Fruit fly (Drosophila melanogaster): ENCODE data around the gene EndoA.
A peak's percentile ranks its signal among the peaks of the same experiment; 100 is the strongest.

EndoA gene

DNA sequence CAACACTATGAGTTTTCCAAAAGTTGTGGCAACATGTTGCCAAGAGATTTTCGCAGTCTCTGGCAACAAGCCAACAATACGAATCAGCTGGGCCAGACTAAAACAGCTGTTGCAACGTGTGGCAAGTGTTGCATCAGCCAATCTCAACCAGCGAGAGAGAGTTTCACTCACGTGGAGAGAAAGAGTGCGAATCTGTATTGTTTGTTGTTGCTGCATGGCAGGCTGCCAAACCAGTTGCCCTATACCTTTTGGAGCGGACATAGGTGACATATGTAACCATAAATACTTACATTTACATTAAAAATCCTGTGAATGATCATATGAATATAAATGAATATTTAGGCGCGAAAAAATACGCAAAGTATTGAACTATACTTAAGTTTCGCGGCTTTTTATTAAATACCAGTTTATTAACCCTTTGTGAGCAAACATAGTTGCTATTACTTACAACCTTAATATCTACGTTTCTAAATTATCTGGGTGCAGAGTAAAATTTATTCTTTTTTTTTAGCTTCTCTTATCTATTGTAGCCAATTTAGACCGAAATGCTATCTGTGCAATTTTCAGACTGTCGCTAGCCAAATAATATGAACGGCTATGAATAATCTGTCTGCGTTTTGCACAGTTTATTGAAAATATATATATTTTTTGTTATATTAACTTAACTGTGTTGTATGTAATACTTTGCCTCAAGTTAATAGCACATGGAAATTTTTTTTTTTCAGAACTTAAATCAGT lies 7.6 kb downstream of the EndoA start (continued):
- TF ChIP-seq Sp1 (GFP tag; optimal IDR thresholded peaks at IDR 0.05) (peak; percentile 40), N (GFP tag; optimal IDR thresholded peaks at IDR 0.05) (no peak), h (GFP tag; optimal IDR thresholded peaks at IDR 0.05) (peak; percentile 82), jim (GFP tag; optimal IDR thresholded peaks at IDR 0.05) (no peak), CrebA (GFP tag; optimal IDR thresholded peaks at IDR 0.05; ENCODE audit: borderline replicate concordance) (no peak), Dif (GFP tag; optimal IDR thresholded peaks at IDR 0.05; ENCODE audit: partially characterized antibody) (peak; percentile 66), brk (GFP tag; optimal IDR thresholded peaks at IDR 0.05) (peak; percentile 19)

DNA sequence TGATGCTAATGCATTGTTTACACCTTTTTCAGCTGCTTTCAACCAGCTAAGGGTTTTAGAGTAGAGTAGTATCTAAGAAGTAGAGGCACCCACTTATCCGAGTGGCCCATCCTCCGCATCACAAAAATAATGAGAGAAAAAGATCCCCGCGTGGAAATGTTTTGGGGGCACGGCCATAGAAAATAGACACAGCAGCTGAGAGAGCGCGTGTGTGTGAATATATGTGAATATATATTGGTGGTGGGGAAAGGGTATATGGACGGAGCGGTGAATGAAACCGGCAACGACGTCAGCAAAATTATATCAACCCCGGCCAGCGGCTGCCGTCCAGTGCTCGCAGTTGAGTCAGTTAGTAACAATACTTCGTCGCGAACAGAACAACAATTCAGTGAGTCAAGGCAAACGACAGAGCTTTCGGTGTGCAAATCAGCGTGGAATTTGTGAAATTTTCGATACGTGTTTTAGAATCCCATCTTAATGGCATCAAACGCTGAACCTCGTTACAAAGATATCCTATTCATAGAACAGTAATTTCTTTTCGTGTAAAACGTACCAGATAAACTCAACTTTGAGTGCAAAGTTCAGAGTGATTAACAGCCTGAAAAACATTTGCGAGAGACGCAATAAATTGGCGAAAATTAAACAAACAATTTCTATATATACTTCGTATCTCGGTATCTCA lies 8.3 kb downstream of the EndoA start, which contains the start of gene Xrp1:
Gene Xrp1, plus strand, starts transcription at position 375 of the 682 bp plus-strand sequence.
- TF ChIP-seq OdsH (GFP tag; optimal IDR thresholded peaks at IDR 0.05) (peak; percentile 19), Rel (GFP tag; optimal IDR thresholded peaks at IDR 0.05) (no peak), Rel (tag; optimal IDR thresholded peaks at IDR 0.05) (peak; percentile 76), Hr83 (GFP tag; optimal IDR thresholded peaks at IDR 0.05; ENCODE audit: poor library complexity, severe bottlenecking) (peak; percentile 22), fru (GFP tag; optimal IDR thresholded peaks at IDR 0.05) (peak; percentile 56), lola (GFP tag; optimal IDR thresholded peaks at IDR 0.05) (no peak), Hnf4 (GFP tag; optimal IDR thresholded peaks at IDR 0.05) (peak; percentile 22), Vsx2 (GFP tag; optimal IDR thresholded peaks at IDR 0.05; ENCODE audit: partially characterized antibody) (peak; percentile 22), ey (GFP tag; optimal IDR thresholded peaks at IDR 0.05) (peak; percentile 8), Dif (GFP tag; optimal IDR thresholded peaks at IDR 0.05; ENCODE audit: partially characterized antibody) (peak; percentile 7), rgr (GFP tag; optimal IDR thresholded peaks at IDR 0.05) (peak; percentile 2), foxo (GFP tag; optimal IDR thresholded peaks at IDR 0.05) (peak in 1 of 2 experiments; percentile 31), sage (GFP tag; optimal IDR thresholded peaks at IDR 0.05) (no peak), Jra (GFP tag; optimal IDR thresholded peaks at IDR 0.05) (peak; percentile 48), tai (GFP tag; optimal IDR thresholded peaks at IDR 0.05) (no peak), Sp1 (GFP tag; optimal IDR thresholded peaks at IDR 0.05) (peak; percentile 28), br (GFP tag; optimal IDR thresholded peaks at IDR 0.05) (peak; percentile 39)

dm6 chr3R:18915644-18916194 lies 9.3 kb downstream of the EndoA start:
- TF ChIP-seq lola (GFP tag; optimal IDR thresholded peaks at IDR 0.05) = no peak
- TF ChIP-seq psq (GFP tag; optimal IDR thresholded peaks at IDR 0.05) = no peak
- TF ChIP-seq foxo (GFP tag; optimal IDR thresholded peaks at IDR 0.05) = no peak
- TF ChIP-seq CG9705 (GFP tag; optimal IDR thresholded peaks at IDR 0.05) = no peak
- no peak for TF ChIP-seq Hr78 (GFP tag; optimal IDR thresholded peaks at IDR 0.05)
- no peak for TF ChIP-seq GATAd (GFP tag; optimal IDR thresholded peaks at IDR 0.05)
- no peak for TF ChIP-seq Dfd (GFP tag; optimal IDR thresholded peaks at IDR 0.05)
- TF ChIP-seq Jra (GFP tag; optimal IDR thresholded peaks at IDR 0.05) = no peak
- TF ChIP-seq Mio (GFP tag; optimal IDR thresholded peaks at IDR 0.05) = no peak
- no peak for TF ChIP-seq Sp1 (GFP tag; optimal IDR thresholded peaks at IDR 0.05)
- TF ChIP-seq N (GFP tag; optimal IDR thresholded peaks at IDR 0.05) = no peak
- no peak for TF ChIP-seq rgr (GFP tag; optimal IDR thresholded peaks at IDR 0.05)
- TF ChIP-seq br (GFP tag; optimal IDR thresholded peaks at IDR 0.05) = no peak
- no peak for TF ChIP-seq Myc (optimal IDR thresholded peaks at IDR 0.05)

dm6 chr3R:18916715-18917253 lies 10.4 kb downstream of the EndoA start:
- TF ChIP-seq Myc (optimal IDR thresholded peaks at IDR 0.05) (no peak), lola (GFP tag; optimal IDR thresholded peaks at IDR 0.05) (no peak), GATAd (GFP tag; optimal IDR thresholded peaks at IDR 0.05) (no peak), fru (GFP tag; optimal IDR thresholded peaks at IDR 0.05) (peak; percentile 50), dmrt93B (GFP tag; optimal IDR thresholded peaks at IDR 0.05) (no peak), CG32264 (GFP tag; optimal IDR thresholded peaks at IDR 0.05) (no peak), Hr83 (GFP tag; optimal IDR thresholded peaks at IDR 0.05; ENCODE audit: poor library complexity, severe bottlenecking) (no peak), dl (GFP tag; optimal IDR thresholded peaks at IDR 0.05; ENCODE audit: insufficient read depth in 1 of 2, partially characterized antibody in 2 of 2) (peak in 1 of 2 experiments; percentile 56), Hr78 (GFP tag; optimal IDR thresholded peaks at IDR 0.05) (no peak), rgr (GFP tag; optimal IDR thresholded peaks at IDR 0.05) (peak; percentile 38), N (GFP tag; optimal IDR thresholded peaks at IDR 0.05) (peak; percentile 24), brk (GFP tag; optimal IDR thresholded peaks at IDR 0.05) (peak; percentile 85), sage (GFP tag; optimal IDR thresholded peaks at IDR 0.05) (peak; percentile 81), Vsx2 (GFP tag; optimal IDR thresholded peaks at IDR 0.05; ENCODE audit: partially characterized antibody) (no peak), br (GFP tag; optimal IDR thresholded peaks at IDR 0.05) (peak; percentile 63), tai (GFP tag; optimal IDR thresholded peaks at IDR 0.05) (no peak), psq (GFP tag; optimal IDR thresholded peaks at IDR 0.05) (peak; percentile 5), CG9705 (GFP tag; optimal IDR thresholded peaks at IDR 0.05) (no peak), Abd-B (GFP tag; optimal IDR thresholded peaks at IDR 0.05) (no peak), jim (GFP tag; optimal IDR thresholded peaks at IDR 0.05) (no peak), Rel (GFP tag; optimal IDR thresholded peaks at IDR 0.05) (peak; percentile 33), Rel (tag; optimal IDR thresholded peaks at IDR 0.05) (peak; percentile 94), Dfd (GFP tag; optimal IDR thresholded peaks at IDR 0.05) (no peak), Jra (GFP tag; optimal IDR thresholded peaks at IDR 0.05) (peak; percentile 73), Hnf4 (GFP tag; optimal IDR thresholded peaks at IDR 0.05) (no peak), sv (GFP tag; optimal IDR thresholded peaks at IDR 0.05) (no peak), h (GFP tag; optimal IDR thresholded peaks at IDR 0.05) (peak; percentile 84), usp (GFP tag; optimal IDR thresholded peaks at IDR 0.05) (no peak), Mio (GFP tag; optimal IDR thresholded peaks at IDR 0.05) (no peak), woc (GFP tag; optimal IDR thresholded peaks at IDR 0.05) (no peak)
